Comparison of ENCODE assay signal across 1 fruit fly cellular context in genomic region chr3R:30800319-30800981, dm6.
TF ChIP-seq lines count a peak whose summit lies in the region.

No protein-coding gene starts in this region.

TF ChIP-seq in whole organism, embryonic, 481 proteins besides CTCF, POLR2A, EP300 and RAD21 (continued from another document):
- TF ChIP-seq CG12769 (tag; optimal IDR thresholded peaks at IDR 0.05; lab: Kevin White, UChicago) (peak; percentile 84), Abd-B (GFP tag; optimal IDR thresholded peaks at IDR 0.05; lab: Kevin White, UChicago) (no peak), HLH54F (GFP tag; optimal IDR thresholded peaks at IDR 0.05; lab: Kevin White, UChicago) (no peak), hkb (optimal IDR thresholded peaks at IDR 0.05; lab: Kevin White, UChicago) (no peak), hkb (GFP tag; IDR thresholded peaks at IDR 0.05; lab: Robert Waterston, UW) (no peak), Gug (GFP tag; IDR thresholded peaks at IDR 0.05; lab: Robert Waterston, UW) (no peak), CG30020 (tag; optimal IDR thresholded peaks at IDR 0.05; lab: Kevin White, UChicago) (no peak), klu (GFP tag; IDR thresholded peaks at IDR 0.05; lab: Robert Waterston, UW) (no peak), oc (tag; optimal IDR thresholded peaks at IDR 0.05; lab: Kevin White, UChicago) (no peak), Ptx1 (GFP tag; IDR thresholded peaks at IDR 0.05; lab: Robert Waterston, UW) (no peak), CG3163 (GFP tag; optimal IDR thresholded peaks at IDR 0.05; lab: Kevin White, UChicago) (no peak), CG10959 (GFP tag; IDR thresholded peaks at IDR 0.05; lab: Robert Waterston, UW) (no peak), dati (GFP tag; IDR thresholded peaks at IDR 0.05; lab: Robert Waterston, UW) (no peak), bcd (GFP tag; optimal IDR thresholded peaks at IDR 0.05; lab: Kevin White, UChicago) (peak; percentile 9), esg (GFP tag; conservative IDR thresholded peaks at IDR 0.05; lab: Robert Waterston, UW) (no peak), CG17568 (GFP tag; optimal IDR thresholded peaks at IDR 0.05; lab: Kevin White, UChicago) (no peak), CG1233 (GFP tag; optimal IDR thresholded peaks at IDR 0.05; lab: Kevin White, UChicago) (peak; percentile 16), CG10209 (GFP tag; optimal IDR thresholded peaks at IDR 0.05; lab: Kevin White, UChicago) (peak; percentile 18), crp (GFP tag; optimal IDR thresholded peaks at IDR 0.05; lab: Kevin White, UChicago) (no peak), HmgD (GFP tag; optimal IDR thresholded peaks at IDR 0.05; lab: Kevin White, UChicago) (no peak), CG1602 (GFP tag; optimal IDR thresholded peaks at IDR 0.05; lab: Kevin White, UChicago) (no peak), Mrtf (GFP tag; IDR thresholded peaks at IDR 0.05; lab: Robert Waterston, UW) (no peak), toy (GFP tag; IDR thresholded peaks at IDR 0.05; lab: Robert Waterston, UW) (no peak), CoRest (tag; optimal IDR thresholded peaks at IDR 0.05; lab: Kevin White, UChicago) (no peak), sna (GFP tag; IDR thresholded peaks at IDR 0.05; lab: Robert Waterston, UW; ENCODE audit: partially characterized antibody) (no peak), CG10543 (GFP tag; optimal IDR thresholded peaks at IDR 0.05; lab: Kevin White, UChicago) (peak; percentile 29), p53 (GFP tag; optimal IDR thresholded peaks at IDR 0.05; lab: Kevin White, UChicago) (no peak), CG9727 (GFP tag; optimal IDR thresholded peaks at IDR 0.05; lab: Kevin White, UChicago) (no peak), CG3995 (GFP tag; optimal IDR thresholded peaks at IDR 0.05; lab: Kevin White, UChicago) (no peak), dmrt99B (tag; optimal IDR thresholded peaks at IDR 0.05; lab: Kevin White, UChicago) (no peak), CG14050 (GFP tag; IDR thresholded peaks at IDR 0.05; lab: Robert Waterston, UW) (no peak), CG3281 (GFP tag; optimal IDR thresholded peaks at IDR 0.05; lab: Kevin White, UChicago) (peak; percentile 34), CG4404 (GFP tag; IDR thresholded peaks at IDR 0.05; lab: Robert Waterston, UW) (no peak), Nf-YA (GFP tag; IDR thresholded peaks at IDR 0.05; lab: Robert Waterston, UW) (no peak), Awh (GFP tag; IDR thresholded peaks at IDR 0.05; lab: Robert Waterston, UW) (no peak), CG18619 (GFP tag; optimal IDR thresholded peaks at IDR 0.05; lab: Kevin White, UChicago) (peak; percentile 5), CG17802 (tag; optimal IDR thresholded peaks at IDR 0.05; lab: Kevin White, UChicago) (no peak), mld (GFP tag; IDR thresholded peaks at IDR 0.05; lab: Robert Waterston, UW; ENCODE audit: partially characterized antibody) (no peak), vvl (GFP tag; IDR thresholded peaks at IDR 0.05; lab: Robert Waterston, UW) (peak; percentile 70), Dad (GFP tag; optimal IDR thresholded peaks at IDR 0.05; lab: Kevin White, UChicago) (no peak), trem (tag; optimal IDR thresholded peaks at IDR 0.05; lab: Kevin White, UChicago) (no peak), sc (optimal IDR thresholded peaks at IDR 0.05; lab: Kevin White, UChicago) (no peak), sc (GFP tag; optimal IDR thresholded peaks at IDR 0.05; lab: Kevin White, UChicago) (no peak), PHDP (tag; optimal IDR thresholded peaks at IDR 0.05; lab: Kevin White, UChicago) (peak; percentile 13), lab (GFP tag; optimal IDR thresholded peaks at IDR 0.05; lab: Kevin White, UChicago) (peak; percentile 28), CG8281 (tag; optimal IDR thresholded peaks at IDR 0.05; lab: Kevin White, UChicago) (no peak), gce (GFP tag; IDR thresholded peaks at IDR 0.05; lab: Robert Waterston, UW) (no peak), CG7839 (tag; optimal IDR thresholded peaks at IDR 0.05; lab: Kevin White, UChicago) (peak; percentile 3), CG14965 (GFP tag; optimal IDR thresholded peaks at IDR 0.05; lab: Kevin White, UChicago; ENCODE audit: borderline replicate concordance) (no peak), crol (GFP tag; IDR thresholded peaks at IDR 0.05; lab: Robert Waterston, UW) (peak; percentile 24; the same call in 1 of the 2 replicates), nau (GFP tag; optimal IDR thresholded peaks at IDR 0.05; lab: Kevin White, UChicago) (no peak), YL-1 (GFP tag; optimal IDR thresholded peaks at IDR 0.05; lab: Kevin White, UChicago) (no peak), lbe (GFP tag; optimal IDR thresholded peaks at IDR 0.05; lab: Kevin White, UChicago) (peak; percentile 40), CG1024 (GFP tag; IDR thresholded peaks at IDR 0.05; lab: Robert Waterston, UW) (no peak)
